Worm (Caenorhabditis elegans): Measurements from ENCODE around the gene nhr-202.

DNA sequence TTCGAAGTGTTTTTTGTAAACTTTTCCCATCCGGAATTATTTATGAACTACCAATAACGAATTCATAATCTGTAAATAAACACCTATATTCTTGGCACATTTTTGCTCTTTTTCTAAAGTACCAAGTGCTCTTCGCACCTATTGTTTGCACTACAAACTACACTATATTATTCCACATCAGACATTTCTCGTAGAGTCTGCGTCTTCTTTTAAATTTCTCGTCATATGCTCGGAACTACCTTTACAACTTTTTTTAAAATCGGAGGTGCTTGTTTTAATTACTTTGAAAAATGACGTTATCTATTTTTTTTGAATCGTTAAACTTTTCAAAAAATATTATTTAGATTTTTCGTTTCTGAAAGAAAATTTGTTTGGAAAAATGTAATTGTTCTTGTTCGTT lies 2.4 kb downstream of the nhr-202 start, which contains the start of gene nhr-201:
- no peak for TF ChIP-seq nhr-11 (tag; optimal IDR thresholded peaks at IDR 0.05)
- no peak for TF ChIP-seq lin-35 (GFP tag; optimal IDR thresholded peaks at IDR 0.05)
- TF ChIP-seq zag-1 (tag; optimal IDR thresholded peaks at IDR 0.05), result no peak
- TF ChIP-seq ceh-82 (tag; optimal IDR thresholded peaks at IDR 0.05), result no peak
- TF ChIP-seq fos-1 (tag; optimal IDR thresholded peaks at IDR 0.05), result no peak
- TF ChIP-seq nhr-12 (tag; optimal IDR thresholded peaks at IDR 0.05), result no peak
- TF ChIP-seq egl-13 (tag; optimal IDR thresholded peaks at IDR 0.05), result no peak
- TF ChIP-seq unc-130 (tag; optimal IDR thresholded peaks at IDR 0.05), result no peak
- TF ChIP-seq lin-15B (tag; optimal IDR thresholded peaks at IDR 0.05), result no peak
- TF ChIP-seq sup-37 (GFP tag; optimal IDR thresholded peaks at IDR 0.05), result no peak
